Worm (Caenorhabditis elegans) whole organism, early embryonic: ENCODE results near the gene F25D1.5.

Experiments used
- B0310.2 ChIP-seq: sonication (generic microtip); optimal IDR thresholded peaks from 2 replicates; lab custom pipeline; 2016; ENCODE audit warnings: mild to moderate bottlenecking, missing genetic modification characterization, missing compliant biosample characterization
- F13C5.2 ChIP-seq: sonication (generic microtip); optimal IDR thresholded peaks from 2 replicates; lab custom pipeline; 2017; ENCODE audit warnings: mild to moderate bottlenecking, missing genetic modification characterization, inconsistent platforms, missing compliant biosample characterization
- aly-1 ChIP-seq: sonication (generic microtip); optimal IDR thresholded peaks from 2 replicates; lab custom pipeline; 2016; ENCODE audit warnings: missing genetic modification characterization, missing compliant biosample characterization
- ama-1 ChIP-seq: fragments of 150-350 bp; optimal IDR thresholded peaks from 2 replicates; lab custom pipeline; 2014
- ceh-13 ChIP-seq: fragments of 200-800 bp; sonication (Bioruptor generic); optimal IDR thresholded peaks from 2 replicates; lab custom pipeline; 2018; ENCODE audit warnings: mild to moderate bottlenecking, missing genetic modification characterization, missing compliant biosample characterization
- ceh-36 ChIP-seq: sonication (generic microtip); optimal IDR thresholded peaks from 2 replicates; lab custom pipeline; 2016; ENCODE audit warnings: missing genetic modification characterization, inconsistent platforms, missing compliant biosample characterization
- ets-7 ChIP-seq: sonication (generic microtip); optimal IDR thresholded peaks from 2 replicates; lab custom pipeline; 2016; ENCODE audit warnings: missing genotype, missing genetic modification characterization, missing compliant biosample characterization
- flt-1 ChIP-seq: fragments of 200-800 bp; sonication (Bioruptor generic); IDR thresholded peaks from 2 replicates; pipeline ENCODE4 v1.3.6; 2022; ENCODE audit warnings: missing genetic modification characterization, missing compliant biosample characterization
- hmbx-1 ChIP-seq: sonication (generic microtip); optimal IDR thresholded peaks from 2 replicates; lab custom pipeline; 2016; ENCODE audit warnings: mild to moderate bottlenecking, missing genetic modification characterization, missing compliant biosample characterization
- hmg-4 ChIP-seq: fragments of 200-800 bp; sonication (Bioruptor generic); optimal IDR thresholded peaks from 2 replicates; lab custom pipeline; 2018; ENCODE audit warnings: mild to moderate bottlenecking, missing genetic modification characterization, missing compliant biosample characterization
- hnd-1 ChIP-seq: sonication (generic microtip); optimal IDR thresholded peaks from 2 replicates; lab custom pipeline; 2016; ENCODE audit warnings: missing genetic modification characterization, missing compliant biosample characterization
- pes-1 ChIP-seq: fragments of 200-800 bp; sonication (Bioruptor generic); IDR thresholded peaks from 2 replicates; pipeline ENCODE4 v1.3.6; 2022; ENCODE audit warnings: missing genetic modification reagents, missing genetic modification characterization, missing compliant biosample characterization
- scrt-1 ChIP-seq: fragments of 200-800 bp; sonication (Bioruptor generic); IDR thresholded peaks from 2 replicates; pipeline ENCODE4 v1.3.6; 2022; ENCODE audit warnings: missing genetic modification characterization, missing compliant biosample characterization
- sea-1 ChIP-seq: fragments of 200-800 bp; sonication (Bioruptor generic); conservative IDR thresholded peaks from 2 replicates; pipeline ENCODE4 v1.3.6; 2022; ENCODE audit warnings: missing genetic modification characterization, missing compliant biosample characterization
- tbx-11 ChIP-seq: fragments of 200-800 bp; sonication (Bioruptor generic); IDR thresholded peaks from 2 replicates; pipeline ENCODE4 v1.3.6; 2022; ENCODE audit warnings: missing genetic modification characterization, missing compliant biosample characterization
- tbx-37 ChIP-seq: fragments of 200-800 bp; sonication (Bioruptor generic); conservative IDR thresholded peaks from 2 replicates; pipeline ENCODE4 v1.3.6; 2022; ENCODE audit warnings: missing genetic modification reagents, missing genetic modification characterization, missing compliant biosample characterization
- tra-4 ChIP-seq: sonication (generic microtip); optimal IDR thresholded peaks from 2 replicates; lab custom pipeline; 2017; ENCODE audit warnings: missing genetic modification characterization, missing compliant biosample characterization

F25D1.5 gene

DNA sequence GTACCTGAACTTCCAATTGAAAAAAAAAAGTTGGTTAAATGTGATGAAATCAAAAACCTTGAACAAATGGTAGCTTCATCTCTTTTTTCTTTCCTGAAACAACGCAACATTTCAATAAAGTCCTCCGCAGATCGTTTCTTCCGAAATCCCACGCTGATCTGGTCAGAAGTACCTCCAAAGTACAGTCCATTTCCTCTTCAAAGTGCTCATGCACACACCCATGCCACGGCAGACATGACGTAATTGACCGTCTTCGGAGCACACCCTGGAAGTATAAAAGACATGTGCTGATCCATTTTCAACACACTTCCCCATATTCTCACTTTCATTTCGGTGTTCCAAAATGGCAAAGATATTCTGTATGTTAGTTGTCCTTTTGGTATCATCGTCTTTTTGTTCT lies 42.7 kb downstream of the F25D1.5 start, which contains the start of gene C35A5.10:
C35A5.10 (plus strand) TSS at position 301 of the 400 bp plus-strand sequence.
- TF ChIP-seq ama-1 (no peak), pes-1 (GFP tag; lab: Robert Waterston, UW) (no peak), flt-1 (no peak), tbx-11 (no peak), ets-7 (no peak), scrt-1 (no peak)

DNA sequence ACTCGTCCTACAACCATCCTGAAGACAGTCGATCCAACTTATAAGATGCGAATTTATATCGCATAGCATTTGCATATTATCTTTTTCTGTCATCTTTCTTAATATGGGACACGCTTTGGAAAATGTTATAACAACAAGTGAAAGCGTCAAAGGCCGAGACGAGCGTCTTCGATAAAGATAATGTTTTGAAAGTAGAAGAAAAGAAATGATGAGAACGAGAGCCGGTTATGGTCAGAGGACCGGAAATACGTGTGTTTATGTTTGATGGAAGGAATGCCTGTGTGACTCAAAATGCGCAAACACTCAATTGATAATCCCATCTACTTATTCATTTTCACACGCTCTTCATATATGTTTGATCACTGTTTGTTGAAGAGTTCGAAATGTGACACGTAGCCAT lies 43.6 kb downstream of the F25D1.5 start, which contains the start of gene C35A5.11:
C35A5.11 (minus strand) TSS at position 101 of the 400 bp plus-strand sequence.
- no peak for TF ChIP-seq scrt-1
- TF ChIP-seq hmg-4 (GFP tag; lab: Kevin White, UChicago) = no peak
- no peak for TF ChIP-seq ceh-36 (tag; lab: Kevin White, UChicago)
- TF ChIP-seq sea-1 (GFP tag; lab: Robert Waterston, UW) = no peak
- TF ChIP-seq pes-1 (GFP tag; lab: Robert Waterston, UW) = no peak
- no peak for TF ChIP-seq tra-4
- TF ChIP-seq ceh-13 (GFP tag; lab: Kevin White, UChicago) = no peak
- TF ChIP-seq aly-1 (tag; lab: Kevin White, UChicago) = no peak
- no peak for TF ChIP-seq tbx-37 (GFP tag; lab: Robert Waterston, UW)
- TF ChIP-seq B0310.2 = no peak
- TF ChIP-seq F13C5.2 = no peak
- no peak for TF ChIP-seq hmbx-1 (tag; lab: Kevin White, UChicago)
- TF ChIP-seq ama-1 = no peak
- no peak for TF ChIP-seq flt-1
- TF ChIP-seq ets-7 = no peak
- TF ChIP-seq tbx-11 = no peak
- no peak for TF ChIP-seq hnd-1

DNA sequence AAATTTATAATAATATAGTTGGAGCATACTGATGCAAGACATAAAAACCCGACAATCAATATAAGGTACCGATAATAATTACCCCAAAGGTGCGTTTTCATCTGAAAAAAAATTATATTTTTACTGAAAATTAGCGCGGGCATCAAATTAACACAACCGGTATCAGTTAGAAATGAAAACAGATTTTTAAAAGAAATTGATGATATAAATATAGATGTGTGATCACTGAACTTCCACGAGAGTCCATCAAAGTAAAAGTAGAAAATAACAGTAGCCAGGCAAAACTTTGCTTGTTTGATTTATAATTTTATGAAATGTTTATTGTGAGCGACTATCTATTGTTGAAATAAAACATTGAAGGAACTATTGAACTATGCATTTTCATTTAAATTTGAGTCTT lies 45.3 kb downstream of the F25D1.5 start, which contains the start of gene C35A5.3:
C35A5.3 (minus strand) TSS at position 101 of the 400 bp plus-strand sequence.
- TF ChIP-seq ceh-36 (tag; lab: Kevin White, UChicago) (no peak), tbx-11 (no peak), tra-4 (no peak), hmbx-1 (tag; lab: Kevin White, UChicago) (no peak), B0310.2 (no peak), hnd-1 (no peak), ceh-13 (GFP tag; lab: Kevin White, UChicago) (no peak), pes-1 (GFP tag; lab: Robert Waterston, UW) (no peak), tbx-37 (GFP tag; lab: Robert Waterston, UW) (no peak), sea-1 (GFP tag; lab: Robert Waterston, UW) (no peak), ets-7 (no peak), ama-1 (no peak)

DNA sequence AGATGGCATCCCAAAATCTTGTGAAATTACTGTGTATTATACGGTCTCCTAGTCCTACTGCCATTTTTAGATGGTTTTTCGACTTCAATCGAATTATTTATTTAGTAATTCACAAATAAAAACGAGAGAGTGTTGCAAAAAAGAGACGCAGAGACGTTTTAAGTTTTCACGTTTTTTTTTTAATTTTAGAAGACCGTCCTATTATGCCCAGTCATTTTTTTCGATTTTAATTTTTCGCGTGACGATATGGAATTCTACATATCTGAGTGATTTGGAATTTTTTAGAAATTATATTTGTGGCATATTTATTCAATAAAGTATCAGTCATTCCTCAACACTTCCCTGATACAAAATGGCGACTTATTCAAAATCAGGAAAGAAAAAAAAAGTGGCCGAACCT lies 49.9 kb downstream of the F25D1.5 start, which contains the start of gene C35A5.4:
C35A5.4 (plus strand) TSS at position 301 of the 400 bp plus-strand sequence.
- TF ChIP-seq flt-1 (no peak), tra-4 (no peak), hnd-1 (no peak), ceh-36 (tag; lab: Kevin White, UChicago) (no peak), ets-7 (no peak), B0310.2 (no peak), ama-1 (no peak)
